Worm (Caenorhabditis elegans) whole organism, young adult: Measurements from ENCODE around the gene F58G11.4.

Experiments used
- C17E4.6 ChIP-seq: fragments of 200-800 bp; sonication (Bioruptor generic); IDR thresholded peaks from 2 replicates; pipeline ENCODE4 v1.3.6; 2022; ENCODE audit warnings: missing genetic modification reagents, missing genetic modification characterization, missing compliant biosample characterization
- D2030.7 ChIP-seq: fragments of 200-800 bp; sonication (Bioruptor generic); IDR thresholded peaks from 2 replicates; pipeline ENCODE4 v1.3.6; 2022; ENCODE audit warnings: missing genetic modification reagents, missing genetic modification characterization, missing compliant biosample characterization
- F23B12.7 ChIP-seq: sonication (generic microtip); optimal IDR thresholded peaks from 2 replicates; lab custom pipeline; 2017; ENCODE audit warnings: missing genetic modification characterization, mild to moderate bottlenecking, missing compliant biosample characterization, antibody characterized with exemption, moderate library complexity; ENCODE audit not compliant: insufficient read depth
- F37B4.10 ChIP-seq: fragments of 200-800 bp; sonication (Bioruptor generic); IDR thresholded peaks from 2 replicates; pipeline ENCODE4 v1.3.6; 2022; ENCODE audit warnings: missing genetic modification characterization, missing compliant biosample characterization
- F49E8.2 ChIP-seq: sonication (generic microtip); optimal IDR thresholded peaks from 3 replicates; lab custom pipeline; 2017; ENCODE audit warnings: missing genetic modification characterization, mild to moderate bottlenecking, missing compliant biosample characterization, antibody characterized with exemption, moderate library complexity; ENCODE audit not compliant: insufficient read depth
- F57A8.1 ChIP-seq: fragments of 200-800 bp; sonication (Bioruptor generic); optimal IDR thresholded peaks from 2 replicates; lab custom pipeline; 2018; ENCODE audit warnings: mild to moderate bottlenecking, missing genetic modification characterization, moderate library complexity, missing compliant biosample characterization
- K11D2.4 ChIP-seq: fragments of 200-800 bp; sonication (Bioruptor generic); IDR thresholded peaks from 2 replicates; pipeline ENCODE4 v1.3.6; 2022; ENCODE audit warnings: missing genetic modification reagents, missing genetic modification characterization, missing compliant biosample characterization
- Y53G8AR.9 ChIP-seq: fragments of 200-800 bp; sonication (Bioruptor generic); conservative IDR thresholded peaks from 2 replicates; pipeline ENCODE4 v1.3.6; 2022; ENCODE audit warnings: missing genetic modification reagents, missing genetic modification characterization, missing compliant biosample characterization
- Y56A3A.18 ChIP-seq: fragments of 200-800 bp; sonication (Bioruptor generic); IDR thresholded peaks from 2 replicates; pipeline ENCODE4 v1.3.6; 2022; ENCODE audit warnings: missing genetic modification reagents, missing genetic modification characterization, missing compliant biosample characterization
- ama-1 ChIP-seq, 3 experiments: fragments of 150-350 bp in 1 of 3; sonication (generic microtip) in 2 of 3; optimal IDR thresholded peaks; 2 replicates each; lab custom pipeline; 2014 to 2018; ENCODE audit warnings: missing biosample characterization in 2 of 3, missing genetic modification characterization in 2 of 3, missing genetic modification reagents in 2 of 3
- athp-1 ChIP-seq: sonication (generic microtip); optimal IDR thresholded peaks from 2 replicates; lab custom pipeline; 2017; ENCODE audit warnings: mild to moderate bottlenecking, missing genetic modification characterization, missing compliant biosample characterization
- attf-6 ChIP-seq: fragments of 200-800 bp; sonication (Bioruptor generic); IDR thresholded peaks from 2 replicates; pipeline ENCODE4 v1.3.6; 2022; ENCODE audit warnings: missing genetic modification reagents, missing genetic modification characterization, missing compliant biosample characterization
- ccch-3 ChIP-seq: fragments of 200-800 bp; sonication (Bioruptor generic); optimal IDR thresholded peaks from 2 replicates; lab custom pipeline; 2018; ENCODE audit warnings: mild to moderate bottlenecking, missing genetic modification characterization, missing compliant biosample characterization
- cebp-1 ChIP-seq, 2 experiments: fragments of 200-800 bp in 1 of 2; sonication (Bioruptor generic) in 1 of 2; sonication (generic microtip) in 1 of 2; IDR thresholded peaks in 1 of 2; optimal IDR thresholded peaks in 1 of 2; 2 replicates each; pipeline versions ENCODE4 v1.3.6 to Lab custom; 2017 to 2022; ENCODE audit warnings: missing compliant biosample characterization in 2 of 2, missing genetic modification characterization in 2 of 2, mild to moderate bottlenecking in 1 of 2, missing genetic modification reagents in 1 of 2, moderate library complexity in 1 of 2
- ceh-100 ChIP-seq: fragments of 200-800 bp; sonication (Bioruptor generic); IDR thresholded peaks from 2 replicates; pipeline ENCODE4 v1.3.6; 2022; ENCODE audit warnings: missing genetic modification reagents, missing genetic modification characterization, missing compliant biosample characterization
- ceh-40 ChIP-seq: fragments of 200-800 bp; sonication (Bioruptor generic); IDR thresholded peaks from 2 replicates; pipeline ENCODE4 v1.3.6; 2022; ENCODE audit warnings: missing genetic modification characterization, missing compliant biosample characterization
- ceh-79 ChIP-seq: sonication (generic microtip); optimal IDR thresholded peaks from 2 replicates; lab custom pipeline; 2017; ENCODE audit warnings: mild to moderate bottlenecking, missing genetic modification characterization, missing compliant biosample characterization
- egl-18 ChIP-seq: fragments of 200-800 bp; sonication (Bioruptor generic); IDR thresholded peaks from 2 replicates; pipeline ENCODE4 v1.3.6; 2022; ENCODE audit warnings: missing genetic modification reagents, missing genetic modification characterization, missing compliant biosample characterization
- hsf-1 ChIP-seq: fragments of 200-800 bp; sonication (Bioruptor generic); IDR thresholded peaks from 2 replicates; pipeline ENCODE4 v1.3.6; 2022; ENCODE audit warnings: missing genetic modification reagents, missing genetic modification characterization, missing compliant biosample characterization
- lag-1 ChIP-seq: fragments of 200-800 bp; sonication (Bioruptor generic); IDR thresholded peaks from 2 replicates; pipeline ENCODE4 v1.3.6; 2022; ENCODE audit warnings: missing genetic modification reagents, missing genetic modification characterization, missing compliant biosample characterization
- lin-35 ChIP-seq, 3 experiments: fragments of 150-350 bp in 2 of 3; sonication (generic microtip) in 1 of 3; optimal IDR thresholded peaks; 2 replicates each; lab custom pipeline; 2014 to 2018; ENCODE audit warnings: missing biosample characterization in 3 of 3, missing genetic modification characterization in 3 of 3, missing genetic modification reagents in 3 of 3
- lin-40 ChIP-seq: sonication (generic microtip); optimal IDR thresholded peaks from 2 replicates; lab custom pipeline; 2016; ENCODE audit warnings: missing genetic modification characterization, mild to moderate bottlenecking, missing compliant biosample characterization, missing genotype, missing genetic modification reagents
- lin-54 ChIP-seq: fragments of 200-800 bp; sonication (Bioruptor generic); optimal IDR thresholded peaks from 2 replicates; lab custom pipeline; 2018; ENCODE audit warnings: mild to moderate bottlenecking, missing genetic modification characterization, missing compliant biosample characterization
- madf-3 ChIP-seq: fragments of 200-800 bp; sonication (Bioruptor generic); IDR thresholded peaks from 2 replicates; pipeline ENCODE4 v1.3.6; 2022; ENCODE audit warnings: missing genetic modification reagents, missing genetic modification characterization, missing compliant biosample characterization
- mxl-1 ChIP-seq: sonication (generic microtip); optimal IDR thresholded peaks from 2 replicates; lab custom pipeline; 2016; ENCODE audit warnings: missing genetic modification characterization, missing compliant biosample characterization
- nfyb-1 ChIP-seq: fragments of 200-800 bp; sonication (Bioruptor generic); IDR thresholded peaks from 2 replicates; pipeline ENCODE4 v1.3.6; 2022; ENCODE audit warnings: missing genetic modification reagents, missing genetic modification characterization, missing compliant biosample characterization
- nhr-120 ChIP-seq: fragments of 200-800 bp; sonication (Bioruptor generic); IDR thresholded peaks from 2 replicates; pipeline ENCODE4 v1.3.6; 2022; ENCODE audit warnings: missing genetic modification characterization, missing compliant biosample characterization
- nhr-80 ChIP-seq: sonication (generic microtip); optimal IDR thresholded peaks from 2 replicates; lab custom pipeline; 2016; ENCODE audit warnings: missing genetic modification characterization, missing compliant biosample characterization
- nhr-90 ChIP-seq: sonication (generic microtip); optimal IDR thresholded peaks from 2 replicates; lab custom pipeline; 2016; ENCODE audit warnings: missing genotype, mild to moderate bottlenecking, missing genetic modification characterization, missing compliant biosample characterization
- rec-8 ChIP-seq, 2 experiments: sonication (generic microtip); optimal IDR thresholded peaks; 2 replicates each; lab custom pipeline; 2016; ENCODE audit warnings: mild to moderate bottlenecking in 2 of 2, missing genetic modification characterization in 2 of 2, missing genetic modification reagents in 2 of 2, missing genotype in 2 of 2, missing biosample characterization in 1 of 2, missing compliant biosample characterization in 1 of 2, moderate library complexity in 1 of 2
- repo-1 ChIP-seq: sonication (generic microtip); optimal IDR thresholded peaks from 2 replicates; lab custom pipeline; 2017; ENCODE audit warnings: mild to moderate bottlenecking, missing genetic modification characterization, missing compliant biosample characterization
- sdz-38 ChIP-seq: sonication (generic microtip); optimal IDR thresholded peaks from 2 replicates; lab custom pipeline; 2016; ENCODE audit warnings: missing genotype, missing genetic modification characterization, missing compliant biosample characterization
- snpc-1.1 ChIP-seq: sonication (generic microtip); optimal IDR thresholded peaks from 2 replicates; lab custom pipeline; 2017; ENCODE audit warnings: missing genetic modification characterization, mild to moderate bottlenecking, missing compliant biosample characterization, antibody characterized with exemption, moderate library complexity, missing genotype, missing genetic modification reagents; ENCODE audit not compliant: insufficient read depth
- snpc-3.4 ChIP-seq: sonication (generic microtip); optimal IDR thresholded peaks from 2 replicates; lab custom pipeline; 2017; ENCODE audit warnings: missing genetic modification characterization, mild to moderate bottlenecking, missing compliant biosample characterization, antibody characterized with exemption, moderate library complexity, missing genotype, missing genetic modification reagents
- sptf-2 ChIP-seq: fragments of 200-800 bp; sonication (Bioruptor generic); optimal IDR thresholded peaks from 2 replicates; lab custom pipeline; 2018; ENCODE audit warnings: mild to moderate bottlenecking, missing genetic modification characterization, missing compliant biosample characterization
- ztf-18 ChIP-seq: sonication (generic microtip); optimal IDR thresholded peaks from 2 replicates; lab custom pipeline; 2016; ENCODE audit warnings: missing genotype, mild to moderate bottlenecking, missing genetic modification characterization, missing compliant biosample characterization
- ztf-25 ChIP-seq: fragments of 200-800 bp; sonication (Bioruptor generic); IDR thresholded peaks from 2 replicates; pipeline ENCODE4 v1.3.6; 2022; ENCODE audit warnings: missing genetic modification reagents, missing genetic modification characterization, missing compliant biosample characterization
- ztf-28 ChIP-seq: fragments of 200-800 bp; sonication (Bioruptor generic); IDR thresholded peaks from 2 replicates; pipeline ENCODE4 v1.3.6; 2022; ENCODE audit warnings: missing genetic modification reagents, missing genetic modification characterization, missing compliant biosample characterization
- ztf-6 ChIP-seq: fragments of 200-800 bp; sonication (Bioruptor generic); IDR thresholded peaks from 2 replicates; pipeline ENCODE4 v1.3.6; 2022; ENCODE audit warnings: missing genetic modification reagents, missing genetic modification characterization, missing compliant biosample characterization

Gene F58G11.4

DNA sequence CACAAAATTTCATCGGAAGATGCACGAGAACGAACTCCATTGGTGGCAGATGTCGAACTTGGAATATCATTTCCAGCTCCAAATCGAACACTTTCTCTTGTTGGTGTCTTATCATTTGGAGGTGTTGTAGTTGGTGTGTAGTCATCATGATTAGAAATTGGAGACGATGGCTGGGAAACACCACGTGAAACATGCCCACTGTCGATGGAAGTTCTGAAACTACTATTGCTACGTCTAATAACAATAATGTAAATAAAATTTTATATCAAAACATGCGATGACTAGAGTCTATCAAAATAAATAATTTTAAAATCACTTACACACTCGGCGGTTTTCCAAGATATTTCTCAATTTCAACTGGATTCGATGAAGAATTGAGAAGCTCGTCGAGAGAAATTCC lies 20.1 kb upstream of the F58G11.4 start:
- TF ChIP-seq nhr-90, result no peak
- 0 out of 2 replicates have a peak, but pooled peaks have one; percentile 17 for TF ChIP-seq attf-6 (GFP tag; lab: Robert Waterston, UW)
- TF ChIP-seq F37B4.10 (GFP tag; lab: Robert Waterston, UW), result 0 out of 2 replicates have a peak, but pooled peaks have one; percentile 77

DNA sequence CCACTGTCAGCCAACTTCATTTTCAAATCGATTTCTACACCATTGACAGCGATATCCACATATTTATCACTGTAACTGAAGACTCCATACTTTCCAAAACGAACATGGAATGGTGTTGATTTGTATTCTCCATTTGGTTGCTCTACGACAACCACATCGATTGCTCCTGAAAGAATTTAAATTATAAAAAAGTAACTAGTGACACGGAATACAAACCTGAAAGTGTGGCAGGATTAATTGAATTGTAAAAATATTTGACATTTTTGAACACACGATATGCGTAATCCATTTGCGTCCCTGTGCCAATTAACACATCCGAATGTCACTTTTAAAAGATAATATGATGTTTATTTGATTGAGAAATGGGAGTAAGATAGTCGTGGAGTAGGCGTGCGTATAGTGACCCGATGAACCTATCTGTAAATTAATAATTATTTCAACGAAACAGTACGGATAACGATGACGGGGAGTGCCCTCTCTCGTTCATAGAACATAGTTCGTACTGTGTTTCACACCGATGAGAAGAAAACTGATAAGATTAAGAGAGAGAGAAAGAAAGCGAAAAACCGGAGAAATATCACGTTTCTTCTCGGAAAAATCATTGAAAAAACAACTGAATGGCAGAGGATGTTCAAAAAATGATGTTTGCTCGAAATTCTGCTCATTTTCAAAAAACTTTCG lies 18.5 kb upstream of the F58G11.4 start, which contains the start of gene lpin-1:
Gene lpin-1, minus strand, starts transcription at position 417 of the 681 bp plus-strand sequence.
- TF ChIP-seq ceh-79 (peak; percentile 29), nhr-80 (tag; lab: Kevin White, UChicago) (peak; percentile 70), nhr-90 (no peak), sdz-38 (no peak), ceh-40 (GFP tag; lab: Robert Waterston, UW) (no peak), lag-1 (GFP tag; lab: Robert Waterston, UW) (no peak), Y53G8AR.9 (GFP tag; lab: Robert Waterston, UW) (0 out of 2 replicates have a peak, but pooled peaks have one; percentile 12), madf-3 (GFP tag; lab: Robert Waterston, UW) (no peak), snpc-3.4 (tag; lab: Kevin White, UChicago) (no peak), ama-1 (optimal IDR thresholded peaks at IDR 0.05; lab: Kevin White, UChicago) (no peak), ama-1 (GFP tag; optimal IDR thresholded peaks at IDR 0.05; lab: Kevin White, UChicago) (peak in 1 of 2 experiments; percentile 19), ccch-3 (GFP tag; lab: Kevin White, UChicago) (no peak), nhr-120 (GFP tag; lab: Robert Waterston, UW) (no peak), athp-1 (tag; lab: Kevin White, UChicago) (no peak), lin-35 (GFP tag; optimal IDR thresholded peaks at IDR 0.05; lab: Kevin White, UChicago) (peak in 1 of 3 experiments; percentile 46), ztf-18 (no peak), F23B12.7 (no peak), sptf-2 (GFP tag; lab: Kevin White, UChicago) (no peak), egl-18 (no peak), D2030.7 (GFP tag; lab: Robert Waterston, UW) (no peak), hsf-1 (GFP tag; lab: Robert Waterston, UW) (no peak), C17E4.6 (GFP tag; lab: Robert Waterston, UW) (0 out of 2 replicates have a peak, but pooled peaks have one; percentile 12), lin-40 (tag; lab: Kevin White, UChicago) (no peak), lin-54 (GFP tag; lab: Kevin White, UChicago) (no peak), F57A8.1 (GFP tag; lab: Kevin White, UChicago) (no peak), nfyb-1 (GFP tag; lab: Robert Waterston, UW) (0 out of 2 replicates have a peak, but pooled peaks have one; percentile 7), mxl-1 (tag; lab: Kevin White, UChicago) (no peak), rec-8 (tag; optimal IDR thresholded peaks at IDR 0.05; lab: Kevin White, UChicago) (no peak), Y56A3A.18 (GFP tag; lab: Robert Waterston, UW) (no peak), ztf-6 (GFP tag; lab: Robert Waterston, UW) (no peak), ztf-25 (GFP tag; lab: Robert Waterston, UW) (no peak)

DNA sequence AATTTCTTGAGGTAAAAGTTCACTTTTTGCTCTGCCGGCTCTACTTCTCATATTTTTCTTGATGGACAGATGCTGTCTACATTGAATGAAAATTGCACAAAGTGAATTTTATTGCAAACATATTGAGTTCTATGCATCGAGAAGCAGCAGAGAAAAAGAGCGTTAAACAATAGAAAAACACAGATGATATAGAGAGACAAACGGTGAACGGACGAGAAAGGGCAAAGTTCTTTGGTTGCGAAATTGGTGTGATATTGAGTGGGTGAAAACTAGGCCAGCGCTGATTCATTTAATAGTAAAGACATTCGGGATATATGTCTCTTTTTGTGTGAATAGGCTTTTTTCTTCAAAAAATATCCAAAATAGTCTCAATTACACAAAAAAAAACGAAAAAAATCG lies 18.0 kb upstream of the F58G11.4 start:
- TF ChIP-seq K11D2.4 (GFP tag; lab: Robert Waterston, UW) (0 out of 2 replicates have a peak, but pooled peaks have one; percentile 29), snpc-1.1 (tag; lab: Kevin White, UChicago) (peak; percentile 14), ceh-100 (GFP tag; lab: Robert Waterston, UW) (no peak), nhr-80 (tag; lab: Kevin White, UChicago) (peak; percentile 8), cebp-1 (GFP tag; IDR thresholded peaks at IDR 0.05; lab: Robert Waterston, UW) (peak; percentile 67), cebp-1 (tag; optimal IDR thresholded peaks at IDR 0.05; lab: Kevin White, UChicago) (peak; percentile 76), ztf-28 (GFP tag; lab: Robert Waterston, UW) (no peak), nhr-90 (no peak), ama-1 (optimal IDR thresholded peaks at IDR 0.05; lab: Kevin White, UChicago) (no peak), ama-1 (GFP tag; optimal IDR thresholded peaks at IDR 0.05; lab: Kevin White, UChicago) (no peak), repo-1 (tag; lab: Kevin White, UChicago) (no peak), Y53G8AR.9 (GFP tag; lab: Robert Waterston, UW) (0 out of 2 replicates have a peak, but pooled peaks have one; percentile 20), madf-3 (GFP tag; lab: Robert Waterston, UW) (0 out of 2 replicates have a peak, but pooled peaks have one; percentile 71), F49E8.2 (tag; lab: Kevin White, UChicago) (no peak), nfyb-1 (GFP tag; lab: Robert Waterston, UW) (0 out of 2 replicates have a peak, but pooled peaks have one; percentile 23), egl-18 (no peak)
